Fruit fly (Drosophila melanogaster): ENCODE measurements around the gene CG7368.
A peak's percentile ranks its signal among the peaks of the same experiment; 100 is the strongest.

The CG7368 gene

dm6 chr3L:11555662-11556460 lies 41.1 kb upstream of the CG7368 start (continued):
- TF ChIP-seq Dad (GFP tag; optimal IDR thresholded peaks at IDR 0.05) (no peak), ase (GFP tag; IDR thresholded peaks at IDR 0.05) (peak; percentile 57; the same call in 2 of the 3 replicates), bigmax (GFP tag; optimal IDR thresholded peaks at IDR 0.05) (no peak), fd3F (GFP tag; optimal IDR thresholded peaks at IDR 0.05) (peak; percentile 39), CG1647 (GFP tag; optimal IDR thresholded peaks at IDR 0.05) (peak; percentile 15), sisA (GFP tag; IDR thresholded peaks at IDR 0.05) (peak; percentile 16; the same call in 1 of the 2 replicates), Fer1 (GFP tag; optimal IDR thresholded peaks at IDR 0.05) (peak; percentile 41), CG17802 (tag; optimal IDR thresholded peaks at IDR 0.05) (no peak), CG7839 (tag; optimal IDR thresholded peaks at IDR 0.05) (peak; percentile 88), bsh (GFP tag; optimal IDR thresholded peaks at IDR 0.05) (peak in 1 of 2 experiments; percentile 89), sr (GFP tag; IDR thresholded peaks at IDR 0.05) (no peak), Camta (GFP tag; optimal IDR thresholded peaks at IDR 0.05) (peak; percentile 70), Dip2 (GFP tag; IDR thresholded peaks at IDR 0.05) (no peak), Stat92E (GFP tag; optimal IDR thresholded peaks at IDR 0.05) (no peak), CG8388 (GFP tag; optimal IDR thresholded peaks at IDR 0.05) (peak; percentile 76), CG14050 (GFP tag; IDR thresholded peaks at IDR 0.05) (0 out of 3 replicates have a peak, but pooled peaks have one; percentile 29), CG12659 (GFP tag; optimal IDR thresholded peaks at IDR 0.05) (peak; percentile 71), fd96Cb (tag; optimal IDR thresholded peaks at IDR 0.05) (peak; percentile 78), Atf-2 (GFP tag; optimal IDR thresholded peaks at IDR 0.05) (peak; percentile 24), CG15479 (GFP tag; optimal IDR thresholded peaks at IDR 0.05) (no peak), pzg (GFP tag; optimal IDR thresholded peaks at IDR 0.05) (no peak), unpg (GFP tag; optimal IDR thresholded peaks at IDR 0.05) (peak; percentile 83), Neu2 (GFP tag; optimal IDR thresholded peaks at IDR 0.05; ENCODE audit: borderline replicate concordance) (no peak), az2 (GFP tag; optimal IDR thresholded peaks at IDR 0.05) (peak; percentile 53), Nf-YA (GFP tag; IDR thresholded peaks at IDR 0.05) (no peak), Dll (GFP tag; IDR thresholded peaks at IDR 0.05; ENCODE audit: partially characterized antibody) (no peak), chm (GFP tag; IDR thresholded peaks at IDR 0.05) (no peak), Oaz (GFP tag; IDR thresholded peaks at IDR 0.05) (0 out of 2 replicates have a peak, but pooled peaks have one; percentile 12), dimm (GFP tag; IDR thresholded peaks at IDR 0.05) (no peak), Antp (GFP tag; optimal IDR thresholded peaks at IDR 0.05) (no peak), Xrp1 (GFP tag; IDR thresholded peaks at IDR 0.05) (peak; percentile 76; the same call in 1 of the 2 replicates), CG11696 (GFP tag; IDR thresholded peaks at IDR 0.05) (no peak), CG32767 (GFP tag; IDR thresholded peaks at IDR 0.05) (peak; percentile 25; the same call in 1 of the 2 replicates), Bgb (GFP tag; IDR thresholded peaks at IDR 0.05; ENCODE audit: partially characterized antibody) (peak; percentile 51; the same call in 1 of the 2 replicates), CG13775 (GFP tag; optimal IDR thresholded peaks at IDR 0.05) (peak; percentile 34), exex (tag; optimal IDR thresholded peaks at IDR 0.05) (peak; percentile 21), Xbp1 (GFP tag; optimal IDR thresholded peaks at IDR 0.05) (peak; percentile 63), HmgD (GFP tag; optimal IDR thresholded peaks at IDR 0.05) (no peak), Lhr (GFP tag; optimal IDR thresholded peaks at IDR 0.05) (peak; percentile 32), CG18764 (GFP tag; optimal IDR thresholded peaks at IDR 0.05) (peak; percentile 59), Hsf (GFP tag; optimal IDR thresholded peaks at IDR 0.05) (peak; percentile 57), slou (GFP tag; optimal IDR thresholded peaks at IDR 0.05) (no peak), trem (tag; optimal IDR thresholded peaks at IDR 0.05) (peak; percentile 74), ftz-f1 (GFP tag; optimal IDR thresholded peaks at IDR 0.05) (no peak), CG33213 (GFP tag; optimal IDR thresholded peaks at IDR 0.05) (peak; percentile 41), CG31224 (GFP tag; IDR thresholded peaks at IDR 0.05) (0 out of 2 replicates have a peak, but pooled peaks have one; percentile 34), ham (GFP tag; IDR thresholded peaks at IDR 0.05) (no peak), CG8359 (GFP tag; optimal IDR thresholded peaks at IDR 0.05; ENCODE audit: borderline replicate concordance) (no peak)

Data from whole organism, embryonic.